Worm (Caenorhabditis elegans) whole organism, L1 larva: ENCODE data around the gene sri-69.

ENCODE experiments used
- aly-2 ChIP-seq: fragments of 150-350 bp; optimal IDR thresholded peaks from 2 replicates; lab custom pipeline; 2014; ENCODE audit warnings: missing biosample characterization, missing genetic modification characterization
- dsc-1 ChIP-seq: sonication (generic microtip); optimal IDR thresholded peaks from 2 replicates; lab custom pipeline; 2016; ENCODE audit warnings: mild to moderate bottlenecking, missing genetic modification characterization, missing compliant biosample characterization
- elt-2 ChIP-seq: sonication (generic microtip); optimal IDR thresholded peaks from 2 replicates; lab custom pipeline; 2016; ENCODE audit warnings: missing genetic modification characterization, mild to moderate bottlenecking, inconsistent platforms, missing compliant biosample characterization, missing genetic modification reagents
- fos-1 ChIP-seq: fragments of 150-350 bp; optimal IDR thresholded peaks from 2 replicates; lab custom pipeline; 2014; ENCODE audit warnings: missing biosample characterization, missing genetic modification characterization
- mep-1 ChIP-seq: fragments of 150-350 bp; optimal IDR thresholded peaks from 2 replicates; lab custom pipeline; 2014; ENCODE audit warnings: missing biosample characterization, missing genetic modification characterization
- sptf-1 ChIP-seq: fragments of 150-350 bp; optimal IDR thresholded peaks from 2 replicates; lab custom pipeline; 2014; ENCODE audit warnings: missing biosample characterization, missing genetic modification characterization
- unc-62 ChIP-seq: fragments of 150-350 bp; optimal IDR thresholded peaks from 2 replicates; lab custom pipeline; 2014; ENCODE audit warnings: missing biosample characterization, missing genetic modification reagents, missing genetic modification characterization
- zip-4 ChIP-seq: fragments of 200-800 bp; sonication (Bioruptor generic); optimal IDR thresholded peaks from 2 replicates; lab custom pipeline; 2018; ENCODE audit warnings: mild to moderate bottlenecking, missing genetic modification characterization, moderate library complexity, missing compliant biosample characterization

DNA sequence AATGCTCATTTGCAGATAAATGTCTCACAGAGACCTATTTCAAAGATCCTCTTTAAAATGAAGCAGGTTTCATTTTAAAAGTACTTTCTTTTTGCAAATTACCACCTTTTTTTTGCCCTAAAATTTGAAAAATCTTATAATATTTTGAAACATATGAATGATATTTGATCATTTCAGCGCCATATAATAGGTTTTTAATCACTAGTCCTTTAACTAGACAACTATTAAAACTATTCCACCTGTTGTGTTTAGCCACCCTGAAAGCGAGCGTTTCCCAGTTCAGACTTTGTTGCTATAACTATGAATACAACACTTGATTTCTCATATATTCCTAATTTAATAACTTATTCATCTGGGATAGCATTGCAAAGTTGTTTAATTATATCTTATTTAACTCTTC lies 16.5 kb downstream of the sri-69 start, which contains the start of gene srz-95:
- TF ChIP-seq sptf-1 (no peak), mep-1 (tag; lab: Kevin White, UChicago) (no peak), dsc-1 (tag; lab: Kevin White, UChicago) (no peak), fos-1 (tag; lab: Kevin White, UChicago) (no peak), elt-2 (tag; lab: Kevin White, UChicago) (no peak), zip-4 (GFP tag; lab: Kevin White, UChicago) (no peak), aly-2 (tag; lab: Kevin White, UChicago) (no peak), unc-62 (GFP tag; lab: Kevin White, UChicago) (no peak)
